Comparison of ENCODE assay signal across 5 worm cellular contexts in the genomic region with DNA sequence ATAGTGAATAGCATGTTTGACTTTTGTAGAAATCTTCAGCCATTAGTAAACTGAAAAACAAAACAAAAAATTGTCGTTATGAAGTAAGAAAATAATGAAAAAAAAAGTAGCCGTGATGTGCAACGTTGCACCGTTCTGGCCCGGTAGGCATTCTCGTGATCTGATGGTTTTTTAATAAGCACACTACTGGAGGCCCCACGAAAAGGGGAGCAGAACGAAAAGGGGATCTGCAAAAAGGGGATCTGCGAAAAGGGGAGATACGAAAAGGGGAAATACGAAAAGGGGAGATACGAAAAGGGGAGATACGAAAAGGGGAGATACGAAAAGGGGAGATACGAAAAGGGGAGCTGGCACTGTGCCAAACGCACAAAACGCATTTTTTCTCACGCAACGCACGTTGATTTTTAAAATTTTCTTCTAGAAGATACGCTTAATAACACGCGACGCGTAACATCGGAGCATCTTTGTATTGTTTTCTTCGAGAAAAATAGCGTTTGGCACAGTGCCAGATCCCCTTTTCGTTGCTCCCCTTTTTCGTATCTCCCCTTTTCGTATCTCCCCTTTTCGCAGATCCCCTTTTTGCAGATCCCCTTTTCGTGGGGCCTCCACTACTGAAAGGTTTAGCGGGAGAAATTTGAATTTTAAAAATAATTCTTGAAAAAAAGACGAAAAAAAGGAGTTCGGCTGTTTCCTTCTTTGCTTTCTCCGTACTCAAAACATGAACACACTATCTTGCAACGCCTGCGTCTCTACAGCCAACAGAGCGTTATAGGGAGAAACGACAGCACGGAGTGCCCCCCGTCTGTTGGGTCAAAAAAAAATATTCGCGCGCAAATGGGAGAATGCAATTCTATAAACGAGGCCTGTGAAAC.
A peak's percentile ranks its signal among the peaks of the same experiment; 100 is the strongest.
TF ChIP-seq lines count a peak whose summit lies in the region.
"Not testable (repeated sequence)": the region's sequence is repeated elsewhere in the genome, so short reads cannot be mapped to it uniquely, and the experiment has no call there.

A gene (minus strand): TSS at position 57 of the 872 bp plus-strand sequence.

TF ChIP-seq in whole organism, L1 larva, 84 proteins besides CTCF, POLR2A, EP300 and RAD21 (continues in another document):
- TF ChIP-seq ceh-8 (GFP tag; optimal IDR thresholded peaks at IDR 0.05; lab: Kevin White, UChicago) (peak; percentile 24), dpl-1 (GFP tag; optimal IDR thresholded peaks at IDR 0.05; lab: Kevin White, UChicago) (peak; percentile 34 to 52 (median 37)), dsc-1 (tag; optimal IDR thresholded peaks at IDR 0.05; lab: Kevin White, UChicago) (peak; percentile 25), jun-1 (tag; optimal IDR thresholded peaks at IDR 0.05; lab: Kevin White, UChicago) (peak; percentile 33), unc-98 (GFP tag; IDR thresholded peaks at IDR 0.05; lab: Robert Waterston, UW) (peak; percentile 62), fkh-10 (GFP tag; optimal IDR thresholded peaks at IDR 0.05; lab: Kevin White, UChicago) (peak; percentile 33), ztf-11 (tag; optimal IDR thresholded peaks at IDR 0.05; lab: Kevin White, UChicago) (peak in 1 of 2 experiments; percentile 79), irx-1 (tag; optimal IDR thresholded peaks at IDR 0.05; lab: Kevin White, UChicago) (peak; percentile 27), mep-1 (tag; optimal IDR thresholded peaks at IDR 0.05; lab: Kevin White, UChicago) (peak; percentile 61), pax-3 (tag; optimal IDR thresholded peaks at IDR 0.05; lab: Kevin White, UChicago) (peak; percentile 71), nhr-90 (tag; optimal IDR thresholded peaks at IDR 0.05; lab: Kevin White, UChicago; ENCODE audit: poor library complexity) (peak; percentile 76), C04F5.9 (tag; optimal IDR thresholded peaks at IDR 0.05; lab: Kevin White, UChicago) (peak; percentile 13), lsy-2 (tag; optimal IDR thresholded peaks at IDR 0.05; lab: Kevin White, UChicago) (peak; percentile 61 to 63), mab-9 (GFP tag; IDR thresholded peaks at IDR 0.05; lab: Robert Waterston, UW) (peak; percentile 64), isw-1 (GFP tag; IDR thresholded peaks at IDR 0.05; lab: Robert Waterston, UW) (peak; percentile 47)

TF ChIP-seq in whole organism, L3 larva, 47 proteins besides CTCF, POLR2A, EP300 and RAD21:
- TF ChIP-seq nhr-25 (tag; optimal IDR thresholded peaks at IDR 0.05; lab: Kevin White, UChicago), result peak; percentile 15
- peak; percentile 36 for TF ChIP-seq elt-1 (tag; optimal IDR thresholded peaks at IDR 0.05; lab: Kevin White, UChicago)
- TF ChIP-seq nhr-43 (tag; optimal IDR thresholded peaks at IDR 0.05; lab: Kevin White, UChicago; ENCODE audit: poor library complexity, severe bottlenecking), result peak; percentile 63
- peak; percentile 2 for TF ChIP-seq fkh-10 (GFP tag; optimal IDR thresholded peaks at IDR 0.05; lab: Kevin White, UChicago)
- TF ChIP-seq pha-4 (tag; optimal IDR thresholded peaks at IDR 0.05; lab: Kevin White, UChicago), result peak; percentile 30
- TF ChIP-seq nfya-1 (tag; optimal IDR thresholded peaks at IDR 0.05; lab: Kevin White, UChicago; ENCODE audit: insufficient read depth), result peak; percentile 50
- peak; percentile 21 for TF ChIP-seq tbx-2 (tag; optimal IDR thresholded peaks at IDR 0.05; lab: Kevin White, UChicago)
- peak; percentile 11 for TF ChIP-seq hmg-11 (tag; optimal IDR thresholded peaks at IDR 0.05; lab: Kevin White, UChicago)
- TF ChIP-seq elt-2 (tag; optimal IDR thresholded peaks at IDR 0.05; lab: Kevin White, UChicago), result peak; percentile 16
- TF ChIP-seq snpc-4 (tag; optimal IDR thresholded peaks at IDR 0.05; lab: Kevin White, UChicago), result peak; percentile 25
- peak; percentile 21 for TF ChIP-seq lin-15B (tag; optimal IDR thresholded peaks at IDR 0.05; lab: Kevin White, UChicago)
- peak; percentile 0 for TF ChIP-seq ceh-28 (tag; optimal IDR thresholded peaks at IDR 0.05; lab: Kevin White, UChicago)

TF ChIP-seq in whole organism, early embryonic, 17 proteins besides CTCF, POLR2A, EP300 and RAD21:
- peak; percentile 60 for TF ChIP-seq pes-1 (GFP tag; IDR thresholded peaks at IDR 0.05; lab: Robert Waterston, UW)
- peak; percentile 73 for TF ChIP-seq aly-1 (tag; optimal IDR thresholded peaks at IDR 0.05; lab: Kevin White, UChicago)
- peak; percentile 39 for TF ChIP-seq hmg-4 (GFP tag; optimal IDR thresholded peaks at IDR 0.05; lab: Kevin White, UChicago)
- peak; percentile 71 for TF ChIP-seq sea-1 (GFP tag; conservative IDR thresholded peaks at IDR 0.05; lab: Robert Waterston, UW)
- peak; percentile 24; the same call in 1 of the 2 replicates for TF ChIP-seq tbx-11 (GFP tag; IDR thresholded peaks at IDR 0.05; lab: Robert Waterston, UW)
- TF ChIP-seq ets-7 (tag; optimal IDR thresholded peaks at IDR 0.05; lab: Kevin White, UChicago), result peak; percentile 50
- peak; percentile 74 for TF ChIP-seq tbx-37 (GFP tag; conservative IDR thresholded peaks at IDR 0.05; lab: Robert Waterston, UW)

TF ChIP-seq in whole organism, midembryonic, 9 proteins besides CTCF, POLR2A, EP300 and RAD21:
- TF ChIP-seq ztf-23 (GFP tag; IDR thresholded peaks at IDR 0.05; lab: Robert Waterston, UW) (peak; percentile 72), T22C8.4 (GFP tag; IDR thresholded peaks at IDR 0.05; lab: Robert Waterston, UW) (peak; percentile 46; the same call in 1 of the 2 replicates), tab-1 (GFP tag; IDR thresholded peaks at IDR 0.05; lab: Robert Waterston, UW) (0 out of 2 replicates have a peak, but pooled peaks have one; percentile 14), ref-1 (GFP tag; conservative IDR thresholded peaks at IDR 0.05; lab: Robert Waterston, UW) (peak; percentile 36; the same call in 1 of the 2 replicates), klf-2 (GFP tag; conservative IDR thresholded peaks at IDR 0.05; lab: Robert Waterston, UW) (peak; percentile 69), ztf-29 (GFP tag; IDR thresholded peaks at IDR 0.05; lab: Robert Waterston, UW) (peak; percentile 48; the same call in 1 of the 2 replicates), flt-1 (GFP tag; IDR thresholded peaks at IDR 0.05; lab: Robert Waterston, UW) (peak; percentile 87), cog-1 (tag; optimal IDR thresholded peaks at IDR 0.05; lab: Kevin White, UChicago) (peak; percentile 66)
TF ChIP-seq in whole organism, midembryonic: peak in this region for 8; not testable (repeated sequence) for 1.

TF ChIP-seq in whole organism, young adult, 124 proteins besides CTCF, POLR2A, EP300 and RAD21 (continues in another document):
- TF ChIP-seq xnd-1 (tag; optimal IDR thresholded peaks at IDR 0.05; lab: Kevin White, UChicago) (peak; percentile 70), nfyb-1 (GFP tag; IDR thresholded peaks at IDR 0.05; lab: Robert Waterston, UW) (peak; percentile 74), ztf-28 (GFP tag; IDR thresholded peaks at IDR 0.05; lab: Robert Waterston, UW) (peak; percentile 75; the same call in 1 of the 2 replicates), cebp-2 (GFP tag; IDR thresholded peaks at IDR 0.05; lab: Robert Waterston, UW) (0 out of 2 replicates have a peak, but pooled peaks have one; percentile 9), hsf-1 (GFP tag; IDR thresholded peaks at IDR 0.05; lab: Robert Waterston, UW) (peak; percentile 42; the same call in 1 of the 2 replicates), dox-1 (GFP tag; IDR thresholded peaks at IDR 0.05; lab: Robert Waterston, UW) (peak; percentile 88), somi-1 (GFP tag; optimal IDR thresholded peaks at IDR 0.05; lab: Kevin White, UChicago) (peak; percentile 63), madf-8 (GFP tag; conservative IDR thresholded peaks at IDR 0.05; lab: Robert Waterston, UW) (peak; percentile 79), efl-1 (GFP tag; optimal IDR thresholded peaks at IDR 0.05; lab: Kevin White, UChicago) (peak; percentile 90), madf-10 (tag; optimal IDR thresholded peaks at IDR 0.05; lab: Kevin White, UChicago) (peak; percentile 45), attf-3 (GFP tag; conservative IDR thresholded peaks at IDR 0.05; lab: Robert Waterston, UW) (peak; percentile 42; the same call in 1 of the 2 replicates), Y95B8A.8 (GFP tag; IDR thresholded peaks at IDR 0.05; lab: Robert Waterston, UW) (peak; percentile 40; the same call in 1 of the 2 replicates), lin-35 (GFP tag; optimal IDR thresholded peaks at IDR 0.05; lab: Kevin White, UChicago) (peak in 1 of 3 experiments; percentile 64), lin-40 (tag; optimal IDR thresholded peaks at IDR 0.05; lab: Kevin White, UChicago) (peak; percentile 70), lsl-1 (GFP tag; optimal IDR thresholded peaks at IDR 0.05; lab: Kevin White, UChicago) (peak; percentile 58), Y53G8AR.9 (GFP tag; conservative IDR thresholded peaks at IDR 0.05; lab: Robert Waterston, UW) (peak; percentile 83), Y67H2A.10 (GFP tag; conservative IDR thresholded peaks at IDR 0.05; lab: Robert Waterston, UW) (peak; percentile 65), atf-7 (tag; optimal IDR thresholded peaks at IDR 0.05; lab: Kevin White, UChicago) (peak; percentile 57), F22D6.2 (tag; optimal IDR thresholded peaks at IDR 0.05; lab: Kevin White, UChicago) (peak; percentile 44), sea-2 (GFP tag; IDR thresholded peaks at IDR 0.05; lab: Robert Waterston, UW) (peak; percentile 71; the same call in 1 of the 2 replicates), ceh-100 (GFP tag; IDR thresholded peaks at IDR 0.05; lab: Robert Waterston, UW) (peak; percentile 98), ztf-26 (tag; optimal IDR thresholded peaks at IDR 0.05; lab: Kevin White, UChicago) (peak; percentile 31), dpl-1 (GFP tag; optimal IDR thresholded peaks at IDR 0.05; lab: Kevin White, UChicago) (peak; percentile 53), snpc-4 (tag; optimal IDR thresholded peaks at IDR 0.05; lab: Kevin White, UChicago) (peak in 2 of 4 experiments; percentile 9 to 28), let-526 (GFP tag; IDR thresholded peaks at IDR 0.05; lab: Robert Waterston, UW) (peak; percentile 45), rec-8 (tag; optimal IDR thresholded peaks at IDR 0.05; lab: Kevin White, UChicago) (peak in 1 of 2 experiments; percentile 5), unc-130 (GFP tag; optimal IDR thresholded peaks at IDR 0.05; lab: Kevin White, UChicago) (peak; percentile 24), lir-1 (GFP tag; conservative IDR thresholded peaks at IDR 0.05; lab: Robert Waterston, UW) (peak; percentile 15; the same call in 1 of the 2 replicates), akir-1 (GFP tag; optimal IDR thresholded peaks at IDR 0.05; lab: Kevin White, UChicago) (peak; percentile 51), tbp1 (GFP tag; optimal IDR thresholded peaks at IDR 0.05; lab: Kevin White, UChicago) (peak; percentile 9), rcor-1 (GFP tag; IDR thresholded peaks at IDR 0.05; lab: Robert Waterston, UW) (peak; percentile 85), pbrm-1 (GFP tag; IDR thresholded peaks at IDR 0.05; lab: Robert Waterston, UW) (peak; percentile 70; the same call in 1 of the 2 replicates), attf-5 (GFP tag; optimal IDR thresholded peaks at IDR 0.05; lab: Kevin White, UChicago) (peak; percentile 97), lin-54 (GFP tag; optimal IDR thresholded peaks at IDR 0.05; lab: Kevin White, UChicago) (peak; percentile 82), D2030.7 (GFP tag; IDR thresholded peaks at IDR 0.05; lab: Robert Waterston, UW) (peak; percentile 81)
- not testable (repeated sequence) for TF ChIP-seq snpc-4 (GFP tag; optimal IDR thresholded peaks at IDR 0.05; lab: Kevin White, UChicago)
